Fruit fly (Drosophila melanogaster): ENCODE measurements around the gene CG31176.

- TF ChIP-seq psq (optimal IDR thresholded peaks at IDR 0.05) (no peak), Myc (optimal IDR thresholded peaks at IDR 0.05) (no peak)
Observed at dm6 chr3R:21644222-21644621, 75.2 kb downstream of the CG31176 start.

All from Kc167 (cell line).